Worm (Caenorhabditis elegans): ENCODE results near the gene hach-1.

- TF ChIP-seq snpc-4 (tag; optimal IDR thresholded peaks at IDR 0.05) = no peak
- no peak for TF ChIP-seq jun-1 (tag; optimal IDR thresholded peaks at IDR 0.05)
- TF ChIP-seq lin-14 (GFP tag; optimal IDR thresholded peaks at IDR 0.05) = no peak
- no peak for TF ChIP-seq alr-1 (tag; optimal IDR thresholded peaks at IDR 0.05; ENCODE audit: borderline replicate concordance)
- no peak for TF ChIP-seq ama-1 (optimal IDR thresholded peaks at IDR 0.05)
- no peak for TF ChIP-seq nhr-237 (tag; optimal IDR thresholded peaks at IDR 0.05)
- TF ChIP-seq unc-62 (GFP tag; optimal IDR thresholded peaks at IDR 0.05) = no peak
- no peak for TF ChIP-seq hlh-17 (GFP tag; optimal IDR thresholded peaks at IDR 0.05; ENCODE audit: borderline replicate concordance)
- no peak for TF ChIP-seq pqm-1 (tag; optimal IDR thresholded peaks at IDR 0.05)
These were observed 48.3 kb upstream of the hach-1 start for ce11 chrIII:5506936-5507335.
